Worm (Caenorhabditis elegans) whole organism, L1 larva: ENCODE measurements around the gene cex-2.

Source experiments
- C04F5.9 ChIP-seq: sonication (generic microtip); optimal IDR thresholded peaks from 2 replicates; lab custom pipeline; 2016; ENCODE audit warnings: missing genetic modification characterization, missing compliant biosample characterization
- C16A3.4 ChIP-seq: fragments of 150-350 bp; optimal IDR thresholded peaks from 2 replicates; lab custom pipeline; 2014; ENCODE audit warnings: missing biosample characterization, missing genetic modification characterization
- C34B4.2 ChIP-seq: sonication (generic microtip); optimal IDR thresholded peaks from 2 replicates; lab custom pipeline; 2017; ENCODE audit warnings: mild to moderate bottlenecking, missing genetic modification characterization, missing compliant biosample characterization
- aly-2 ChIP-seq: fragments of 150-350 bp; optimal IDR thresholded peaks from 2 replicates; lab custom pipeline; 2014; ENCODE audit warnings: missing biosample characterization, missing genetic modification characterization
- ceh-82 ChIP-seq, 3 experiments: fragments of 150-350 bp in 1 of 3; sonication (generic microtip) in 2 of 3; optimal IDR thresholded peaks; 2 replicates each; lab custom pipeline; 2014 to 2017; ENCODE audit warnings: missing biosample characterization in 3 of 3, missing genetic modification characterization in 3 of 3
- ceh-88 ChIP-seq: fragments of 200-800 bp; sonication (Bioruptor generic); IDR thresholded peaks from 2 replicates; pipeline ENCODE4 v1.3.6; 2022; ENCODE audit warnings: missing genetic modification characterization, missing compliant biosample characterization
- dpl-1 ChIP-seq, 3 experiments: fragments of 150-350 bp in 2 of 3; sonication (generic microtip) in 1 of 3; optimal IDR thresholded peaks; 2 replicates each; lab custom pipeline; 2014 to 2017; ENCODE audit warnings: missing biosample characterization in 3 of 3, missing genetic modification characterization in 3 of 3, missing genetic modification reagents in 3 of 3
- dsc-1 ChIP-seq: sonication (generic microtip); optimal IDR thresholded peaks from 2 replicates; lab custom pipeline; 2016; ENCODE audit warnings: mild to moderate bottlenecking, missing genetic modification characterization, missing compliant biosample characterization
- elt-2 ChIP-seq: sonication (generic microtip); optimal IDR thresholded peaks from 2 replicates; lab custom pipeline; 2016; ENCODE audit warnings: missing genetic modification characterization, mild to moderate bottlenecking, inconsistent platforms, missing compliant biosample characterization, missing genetic modification reagents
- elt-3 ChIP-seq, 6 experiments: fragments of 150-350 bp in 1 of 6; sonication (generic microtip); optimal IDR thresholded peaks; 2 replicates each; lab custom pipeline; 2017 to 2018; ENCODE audit warnings: missing biosample characterization in 6 of 6, missing genetic modification characterization in 6 of 6, inconsistent platforms in 1 of 6
- ets-5 ChIP-seq: fragments of 200-800 bp; sonication (Bioruptor generic); IDR thresholded peaks from 2 replicates; pipeline ENCODE4 v1.3.6; 2022; ENCODE audit warnings: missing genetic modification characterization, missing compliant biosample characterization
- grh-1 ChIP-seq: fragments of 200-800 bp; sonication (Bioruptor generic); IDR thresholded peaks from 2 replicates; pipeline ENCODE4 v1.3.6; 2022; ENCODE audit warnings: missing genetic modification reagents, missing genetic modification characterization, missing compliant biosample characterization
- hlh-17 ChIP-seq: fragments of 200-800 bp; sonication (Bioruptor generic); optimal IDR thresholded peaks from 2 replicates; lab custom pipeline; 2018; ENCODE audit warnings: missing genetic modification characterization, mild to moderate bottlenecking, missing compliant biosample characterization, moderate library complexity, borderline replicate concordance
- hpl-2 ChIP-seq: fragments of 150-350 bp; optimal IDR thresholded peaks from 2 replicates; lab custom pipeline; 2014; ENCODE audit warnings: missing biosample characterization, missing genetic modification reagents, missing genetic modification characterization
- irx-1 ChIP-seq: sonication (generic microtip); optimal IDR thresholded peaks from 2 replicates; lab custom pipeline; 2016; ENCODE audit warnings: missing genetic modification characterization, missing compliant biosample characterization
- isw-1 ChIP-seq: fragments of 200-800 bp; sonication (Bioruptor generic); IDR thresholded peaks from 2 replicates; pipeline ENCODE4 v1.3.6; 2022; ENCODE audit warnings: missing genetic modification characterization, missing compliant biosample characterization
- jun-1 ChIP-seq: fragments of 150-350 bp; optimal IDR thresholded peaks from 2 replicates; lab custom pipeline; 2014; ENCODE audit warnings: missing biosample characterization, missing genetic modification reagents, missing genetic modification characterization
- lin-14 ChIP-seq: fragments of 200-800 bp; sonication (Bioruptor generic); optimal IDR thresholded peaks from 2 replicates; lab custom pipeline; 2018; ENCODE audit warnings: mild to moderate bottlenecking, missing genetic modification characterization, moderate library complexity, missing compliant biosample characterization
- lin-15B ChIP-seq: fragments of 150-350 bp; sonication (generic microtip); optimal IDR thresholded peaks from 3 replicates; lab custom pipeline; 2014; ENCODE audit warnings: missing biosample characterization, missing genetic modification characterization
- lin-35 ChIP-seq, 2 experiments: fragments of 150-350 bp; optimal IDR thresholded peaks; 2 replicates each; lab custom pipeline; 2014; ENCODE audit warnings: missing biosample characterization in 2 of 2, missing genetic modification characterization in 2 of 2, missing genetic modification reagents in 2 of 2
- lin-39 ChIP-seq: fragments of 150-350 bp; optimal IDR thresholded peaks from 2 replicates; lab custom pipeline; 2014; ENCODE audit warnings: missing biosample characterization, missing genetic modification reagents, missing genetic modification characterization
- lir-3 ChIP-seq: sonication (generic microtip); optimal IDR thresholded peaks from 2 replicates; lab custom pipeline; 2016; ENCODE audit warnings: mild to moderate bottlenecking, missing genetic modification characterization, moderate library complexity, missing compliant biosample characterization; ENCODE audit not compliant: poor library complexity
- lsy-2 ChIP-seq, 2 experiments: fragments of 150-350 bp; optimal IDR thresholded peaks; 2 replicates each; lab custom pipeline; 2014; ENCODE audit warnings: missing biosample characterization in 2 of 2, missing genetic modification characterization in 2 of 2
- mab-9 ChIP-seq: fragments of 200-800 bp; sonication (Bioruptor generic); IDR thresholded peaks from 2 replicates; pipeline ENCODE4 v1.3.6; 2022; ENCODE audit warnings: missing genetic modification reagents, missing genetic modification characterization, missing compliant biosample characterization
- nhr-12 ChIP-seq: sonication (generic microtip); optimal IDR thresholded peaks from 2 replicates; lab custom pipeline; 2017; ENCODE audit warnings: missing biosample characterization, missing genetic modification characterization
- nhr-237 ChIP-seq: fragments of 150-350 bp; optimal IDR thresholded peaks from 2 replicates; lab custom pipeline; 2014; ENCODE audit warnings: missing biosample characterization, missing genetic modification characterization
- nhr-71 ChIP-seq: sonication (generic microtip); optimal IDR thresholded peaks from 2 replicates; lab custom pipeline; 2016; ENCODE audit warnings: mild to moderate bottlenecking, missing genetic modification characterization, moderate library complexity, missing compliant biosample characterization
- nhr-84 ChIP-seq: sonication (generic microtip); optimal IDR thresholded peaks from 2 replicates; lab custom pipeline; 2017; ENCODE audit warnings: missing biosample characterization, missing genetic modification characterization
- pag-3 ChIP-seq: sonication (generic microtip); optimal IDR thresholded peaks from 2 replicates; lab custom pipeline; 2017; ENCODE audit warnings: missing genetic modification characterization, mild to moderate bottlenecking, missing compliant biosample characterization, antibody characterized with exemption, borderline replicate concordance; ENCODE audit not compliant: insufficient read depth
- rnt-1 ChIP-seq: sonication (generic microtip); optimal IDR thresholded peaks from 2 replicates; lab custom pipeline; 2016; ENCODE audit warnings: mild to moderate bottlenecking, missing genetic modification characterization, moderate library complexity, missing compliant biosample characterization
- snpc-4 ChIP-seq: fragments of 150-350 bp; optimal IDR thresholded peaks from 2 replicates; lab custom pipeline; 2014; ENCODE audit warnings: missing biosample characterization, missing genetic modification characterization
- snu-23 ChIP-seq: sonication (generic microtip); optimal IDR thresholded peaks from 2 replicates; lab custom pipeline; 2016; ENCODE audit warnings: missing genetic modification characterization, missing compliant biosample characterization
- sox-4 ChIP-seq: sonication (generic microtip); optimal IDR thresholded peaks from 2 replicates; lab custom pipeline; 2016; ENCODE audit warnings: missing genetic modification characterization, missing compliant biosample characterization
- tbx-2 ChIP-seq: sonication (generic microtip); optimal IDR thresholded peaks from 2 replicates; lab custom pipeline; 2016; ENCODE audit warnings: missing genetic modification characterization, missing compliant biosample characterization
- tlp-1 ChIP-seq: fragments of 150-350 bp; optimal IDR thresholded peaks from 2 replicates; lab custom pipeline; 2014; ENCODE audit warnings: missing biosample characterization, missing genetic modification characterization
- unc-30 ChIP-seq: sonication (generic microtip); optimal IDR thresholded peaks from 2 replicates; lab custom pipeline; 2017; ENCODE audit warnings: missing biosample characterization, missing genetic modification characterization
- zag-1 ChIP-seq: fragments of 150-350 bp; optimal IDR thresholded peaks from 2 replicates; lab custom pipeline; 2014; ENCODE audit warnings: missing biosample characterization, missing genetic modification characterization

The cex-2 gene

DNA sequence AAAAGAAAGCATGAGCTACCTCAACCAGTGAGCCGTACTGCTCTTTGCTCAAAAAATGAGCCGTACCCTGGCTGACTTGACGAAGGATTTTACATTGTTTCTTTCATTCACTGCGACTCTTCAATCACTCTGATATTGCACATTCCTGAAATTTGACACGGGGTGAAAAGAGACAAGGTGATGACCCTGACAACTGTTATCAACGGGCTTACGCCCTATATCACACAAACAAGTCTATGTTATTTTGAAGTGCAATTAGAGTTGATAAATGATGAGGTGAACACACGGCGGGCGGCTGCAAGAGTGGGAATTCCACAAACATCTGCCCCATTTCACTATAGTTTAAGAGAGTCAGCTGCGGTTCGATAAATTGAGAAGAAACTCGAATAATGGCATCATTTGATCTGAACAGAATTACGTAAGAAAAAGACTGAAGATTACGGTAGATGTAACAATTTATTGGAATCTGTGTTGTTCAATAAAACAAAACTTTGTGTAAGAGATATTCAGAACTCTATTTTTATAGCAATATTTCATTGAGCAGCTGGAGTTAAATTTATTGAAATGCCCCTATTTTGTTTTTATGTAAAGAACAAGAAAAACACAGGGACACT is 1.5 kb upstream of the cex-2 start (continued):
- peak; percentile 14 for TF ChIP-seq irx-1 (tag; lab: Kevin White, UChicago)
- peak; percentile 94 for TF ChIP-seq nhr-71 (tag; lab: Kevin White, UChicago)
- no peak for TF ChIP-seq tlp-1 (tag; lab: Kevin White, UChicago)
- peak; percentile 91 for TF ChIP-seq lin-14 (GFP tag; lab: Kevin White, UChicago)
- TF ChIP-seq lin-39 (tag; lab: Kevin White, UChicago): peak; percentile 88
- TF ChIP-seq aly-2 (tag; lab: Kevin White, UChicago): no peak
- TF ChIP-seq nhr-84 (tag; lab: Kevin White, UChicago): no peak
- peak; percentile 55 to 69 for TF ChIP-seq lsy-2 (tag; optimal IDR thresholded peaks at IDR 0.05; lab: Kevin White, UChicago)
- no peak for TF ChIP-seq zag-1 (tag; lab: Kevin White, UChicago)
- no peak for TF ChIP-seq pag-3 (tag; lab: Kevin White, UChicago)
- TF ChIP-seq dsc-1: no peak
- peak; percentile 28 for TF ChIP-seq C04F5.9 (tag; lab: Kevin White, UChicago)
- no peak for TF ChIP-seq sox-4 (tag; lab: Kevin White, UChicago)
- peak; percentile 71 for TF ChIP-seq tbx-2
- TF ChIP-seq lir-3: peak; percentile 49
- TF ChIP-seq hlh-17 (GFP tag; lab: Kevin White, UChicago): no peak
- peak in 1 of 3 experiments; percentile 13 for TF ChIP-seq dpl-1 (GFP tag; optimal IDR thresholded peaks at IDR 0.05; lab: Kevin White, UChicago)
- TF ChIP-seq elt-3 (tag; optimal IDR thresholded peaks at IDR 0.05; lab: Kevin White, UChicago): no peak
- TF ChIP-seq nhr-237 (tag; lab: Kevin White, UChicago): no peak
- no peak for TF ChIP-seq snpc-4 (tag; lab: Kevin White, UChicago)
- no peak for TF ChIP-seq elt-2 (tag; lab: Kevin White, UChicago)
- no peak for TF ChIP-seq grh-1 (GFP tag; lab: Robert Waterston, UW)
- no peak for TF ChIP-seq ceh-82 (tag; optimal IDR thresholded peaks at IDR 0.05; lab: Kevin White, UChicago)
- TF ChIP-seq rnt-1 (tag; lab: Kevin White, UChicago): peak; percentile 89
- no peak for TF ChIP-seq mab-9 (GFP tag; lab: Robert Waterston, UW)
- no peak for TF ChIP-seq jun-1 (tag; lab: Kevin White, UChicago)
- no peak for TF ChIP-seq nhr-12 (tag; lab: Kevin White, UChicago)
- no peak for TF ChIP-seq hpl-2 (GFP tag; lab: Kevin White, UChicago)
- no peak for TF ChIP-seq lin-35 (GFP tag; optimal IDR thresholded peaks at IDR 0.05; lab: Kevin White, UChicago)
- TF ChIP-seq unc-30: no peak
- TF ChIP-seq, all 84 proteins: peak for 25

DNA sequence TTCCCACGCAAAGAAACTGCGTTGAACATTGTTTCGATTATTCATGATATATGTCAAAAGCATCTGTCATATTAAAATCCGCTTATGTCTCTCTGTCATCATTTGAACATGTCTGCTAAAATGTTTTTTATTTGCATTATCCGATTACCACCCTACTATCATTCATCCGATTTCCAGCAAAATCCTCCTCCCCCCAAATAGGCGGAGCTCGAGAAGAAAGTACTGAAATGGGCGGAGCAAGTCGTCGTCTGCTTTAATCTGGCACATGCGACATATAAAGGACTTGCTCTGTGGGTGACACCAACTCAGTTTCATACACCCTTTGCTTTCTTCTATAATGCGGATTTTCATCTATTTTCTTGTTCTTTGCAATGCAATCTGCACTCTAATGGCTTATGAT is 3.2 kb downstream of the cex-2 start, which contains the start of gene T09A5.14:
TSS of gene T09A5.14 (plus strand) at position 301 of the 400 bp plus-strand sequence.
- TF ChIP-seq isw-1 (no peak), dsc-1 (peak; percentile 46), dpl-1 (GFP tag; optimal IDR thresholded peaks at IDR 0.05; lab: Kevin White, UChicago) (no peak), C34B4.2 (no peak)

DNA sequence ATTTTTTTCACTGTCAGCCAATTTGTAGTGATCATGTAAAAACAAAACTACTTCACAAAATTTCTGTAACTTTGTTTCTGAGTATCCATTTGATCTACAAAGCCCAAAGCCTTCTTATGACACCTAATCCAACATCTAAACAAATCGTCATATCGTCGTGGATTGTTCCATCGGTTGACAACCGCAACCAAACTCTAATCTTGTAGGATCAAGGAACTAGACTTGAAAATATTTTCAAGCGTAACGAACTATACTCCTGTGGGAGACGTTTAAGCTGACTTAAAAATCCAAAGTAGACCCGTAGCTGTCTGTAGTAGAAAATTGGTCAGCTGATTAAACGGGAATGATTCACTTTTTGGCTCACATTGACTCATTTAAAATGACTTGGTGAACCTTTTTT is 5.6 kb downstream of the cex-2 start:
- TF ChIP-seq dsc-1 (peak; percentile 3), snu-23 (GFP tag; lab: Kevin White, UChicago) (no peak), lin-39 (tag; lab: Kevin White, UChicago) (no peak), lin-15B (tag; lab: Kevin White, UChicago) (no peak), nhr-84 (tag; lab: Kevin White, UChicago) (no peak), ets-5 (GFP tag; lab: Robert Waterston, UW) (no peak), C16A3.4 (tag; lab: Kevin White, UChicago) (no peak), ceh-88 (GFP tag; lab: Robert Waterston, UW) (no peak)
